Fruit fly (Drosophila melanogaster) whole organism, embryonic: ENCODE results near the gene CG31538.

Source experiments
- ATbp ChIP-seq: fragments of 200-800 bp; sonication (Bioruptor generic); optimal IDR thresholded peaks from 2 replicates; lab custom pipeline; 2017; ENCODE audit warnings: missing biosample characterization, mild to moderate bottlenecking, missing genetic modification characterization, missing genetic modification reagents
- Atf-2 ChIP-seq: fragments of 200-800 bp; sonication (Bioruptor generic); optimal IDR thresholded peaks from 2 replicates; lab custom pipeline; 2016; ENCODE audit warnings: missing biosample characterization, missing genetic modification characterization
- Bgb ChIP-seq: fragments of 200-800 bp; sonication (Bioruptor generic); IDR thresholded peaks from 2 replicates; pipeline ENCODE4 v1.3.6; 2022; ENCODE audit warnings: missing biosample characterization, missing genetic modification characterization; ENCODE audit not compliant: partially characterized antibody
- CG10147 ChIP-seq: fragments of 200-800 bp; sonication (Bioruptor generic); optimal IDR thresholded peaks from 2 replicates; lab custom pipeline; 2019; ENCODE audit warnings: missing biosample characterization, mild to moderate bottlenecking, missing genetic modification characterization, moderate library complexity
- CG11085 ChIP-seq: fragments of 200-800 bp; sonication (Bioruptor generic); IDR thresholded peaks from 2 replicates; pipeline ENCODE4 v1.3.6; 2022; ENCODE audit warnings: missing biosample characterization, missing genetic modification characterization
- CG12659 ChIP-seq: fragments of 200-800 bp; sonication (Bioruptor generic); optimal IDR thresholded peaks from 3 replicates; lab custom pipeline; 2017; ENCODE audit warnings: mild to moderate bottlenecking, missing biosample characterization, missing genetic modification reagents, missing genetic modification characterization
- CG12769 ChIP-seq: fragments of 200-800 bp; sonication (Bioruptor generic); optimal IDR thresholded peaks from 2 replicates; lab custom pipeline; 2019; ENCODE audit warnings: missing biosample characterization, mild to moderate bottlenecking, missing genetic modification characterization, moderate library complexity
- CG13287 ChIP-seq: fragments of 200-800 bp; sonication (Bioruptor generic); IDR thresholded peaks from 2 replicates; pipeline ENCODE4 v1.3.6; 2022; ENCODE audit warnings: missing biosample characterization, missing genetic modification characterization; ENCODE audit not compliant: partially characterized antibody
- CG13424 ChIP-seq: fragments of 200-800 bp; sonication (Bioruptor generic); optimal IDR thresholded peaks from 2 replicates; lab custom pipeline; 2019; ENCODE audit warnings: missing biosample characterization, mild to moderate bottlenecking, missing genetic modification characterization, moderate library complexity
- CG14050 ChIP-seq: fragments of 200-800 bp; sonication (Bioruptor generic); IDR thresholded peaks from 3 replicates; pipeline ENCODE4 v1.3.6; 2022; ENCODE audit warnings: missing biosample characterization, missing genetic modification characterization
- CG15269 ChIP-seq: fragments of 200-800 bp; sonication (Bioruptor generic); optimal IDR thresholded peaks from 2 replicates; lab custom pipeline; 2018; ENCODE audit warnings: missing biosample characterization, mild to moderate bottlenecking, missing genetic modification characterization, moderate library complexity
- CG17359 ChIP-seq: fragments of 200-800 bp; sonication (Bioruptor generic); optimal IDR thresholded peaks from 3 replicates; lab custom pipeline; 2018; ENCODE audit warnings: missing biosample characterization, mild to moderate bottlenecking, missing genetic modification characterization, moderate library complexity
- CG17361 ChIP-seq: fragments of 200-800 bp; sonication (Bioruptor generic); IDR thresholded peaks from 3 replicates; pipeline ENCODE4 v1.3.6; 2022; ENCODE audit warnings: missing biosample characterization, missing genetic modification characterization
- CG2875 ChIP-seq: fragments of 200-800 bp; sonication (Bioruptor generic); optimal IDR thresholded peaks from 2 replicates; lab custom pipeline; 2017; ENCODE audit warnings: missing biosample characterization, mild to moderate bottlenecking, missing genetic modification characterization, missing genetic modification reagents
- CG30431 ChIP-seq: fragments of 200-800 bp; sonication (Bioruptor generic); optimal IDR thresholded peaks from 2 replicates; lab custom pipeline; 2017; ENCODE audit warnings: missing biosample characterization, missing genetic modification characterization
- CG3065 ChIP-seq: fragments of 200-800 bp; sonication (Bioruptor generic); optimal IDR thresholded peaks from 2 replicates; lab custom pipeline; 2016; ENCODE audit warnings: missing biosample characterization, missing genetic modification characterization
- CG31365 ChIP-seq: fragments of 200-800 bp; sonication (Bioruptor generic); optimal IDR thresholded peaks from 2 replicates; lab custom pipeline; 2018; ENCODE audit warnings: missing biosample characterization, mild to moderate bottlenecking, missing genetic modification characterization
- CG32772 ChIP-seq: fragments of 200-800 bp; sonication (Bioruptor generic); IDR thresholded peaks from 2 replicates; pipeline ENCODE4 v1.3.6; 2022; ENCODE audit warnings: missing biosample characterization, missing genetic modification characterization
- CG34376 ChIP-seq: fragments of 200-800 bp; sonication (Bioruptor generic); optimal IDR thresholded peaks from 2 replicates; lab custom pipeline; 2018; ENCODE audit warnings: missing biosample characterization, mild to moderate bottlenecking, missing genetic modification characterization
- CG6854 ChIP-seq: fragments of 200-800 bp; sonication (Bioruptor generic); optimal IDR thresholded peaks from 3 replicates; lab custom pipeline; 2017; ENCODE audit warnings: missing biosample characterization, mild to moderate bottlenecking, missing genetic modification characterization
- CG7372 ChIP-seq: fragments of 200-800 bp; sonication (Bioruptor generic); IDR thresholded peaks from 2 replicates; pipeline ENCODE4 v1.3.6; 2022; ENCODE audit warnings: missing biosample characterization, missing genetic modification characterization
- CG9609 ChIP-seq: fragments of 200-800 bp; sonication (Bioruptor generic); optimal IDR thresholded peaks from 3 replicates; lab custom pipeline; 2016; ENCODE audit warnings: missing biosample characterization, missing genetic modification characterization
- CG9727 ChIP-seq: fragments of 200-800 bp; sonication (Bioruptor generic); optimal IDR thresholded peaks from 3 replicates; lab custom pipeline; 2017; ENCODE audit warnings: missing biosample characterization, mild to moderate bottlenecking, missing genetic modification characterization
- CG9932 ChIP-seq: fragments of 200-800 bp; sonication (Bioruptor generic); IDR thresholded peaks from 2 replicates; pipeline ENCODE4 v1.3.6; 2022; ENCODE audit warnings: missing biosample characterization, missing genetic modification characterization
- D19A ChIP-seq: fragments of 200-800 bp; optimal IDR thresholded peaks from 3 replicates; lab custom pipeline; 2019; ENCODE audit warnings: missing biosample characterization, mild to moderate bottlenecking, missing genetic modification characterization, moderate library complexity
- Dref ChIP-seq: fragments of 200-800 bp; sonication (Bioruptor generic); IDR thresholded peaks from 2 replicates; pipeline ENCODE4 v1.3.6; 2022; ENCODE audit warnings: missing biosample characterization, missing genetic modification characterization
- HLH4C ChIP-seq: fragments of 200-800 bp; sonication (Bioruptor generic); IDR thresholded peaks from 3 replicates; pipeline ENCODE4 v1.3.6; 2022; ENCODE audit warnings: missing biosample characterization, missing genetic modification characterization; ENCODE audit not compliant: partially characterized antibody
- Kr ChIP-seq: fragments of 200-800 bp; sonication (Bioruptor generic); optimal IDR thresholded peaks from 2 replicates; lab custom pipeline; 2017; ENCODE audit warnings: missing biosample characterization, mild to moderate bottlenecking, missing genetic modification characterization
- Nf-YA ChIP-seq: fragments of 200-800 bp; sonication (Bioruptor generic); IDR thresholded peaks from 2 replicates; pipeline ENCODE4 v1.3.6; 2022; ENCODE audit warnings: missing biosample characterization, missing genetic modification characterization
- Sin3A ChIP-seq: fragments of >200 bp; optimal IDR thresholded peaks from 2 replicates; lab custom pipeline; 2018
- Xrp1 ChIP-seq: fragments of 200-800 bp; sonication (Bioruptor generic); IDR thresholded peaks from 2 replicates; pipeline ENCODE4 v1.3.6; 2022; ENCODE audit warnings: missing biosample characterization, missing genetic modification characterization
- ato ChIP-seq: fragments of 200-800 bp; sonication (Bioruptor generic); IDR thresholded peaks from 2 replicates; pipeline ENCODE4 v1.3.6; 2022; ENCODE audit warnings: missing biosample characterization, missing genetic modification characterization; ENCODE audit not compliant: partially characterized antibody
- cad ChIP-seq: fragments of >200 bp; optimal IDR thresholded peaks from 2 replicates; lab custom pipeline; 2017; ENCODE audit warnings: missing biosample characterization, missing genetic modification characterization
- cato ChIP-seq: fragments of 200-800 bp; sonication (Bioruptor generic); optimal IDR thresholded peaks from 2 replicates; lab custom pipeline; 2016; ENCODE audit warnings: missing biosample characterization, missing genetic modification characterization, borderline replicate concordance
- chm ChIP-seq: fragments of 200-800 bp; sonication (Bioruptor generic); IDR thresholded peaks from 2 replicates; pipeline ENCODE4 v1.3.6; 2022; ENCODE audit warnings: missing biosample characterization, missing genetic modification characterization
- crp ChIP-seq, 2 experiments: fragments of 200-800 bp; sonication (Bioruptor generic); optimal IDR thresholded peaks; 2 replicates in 1 of 2; 3 replicates in 1 of 2; lab custom pipeline; 2017; ENCODE audit warnings: missing biosample characterization in 2 of 2, missing genetic modification characterization in 2 of 2, mild to moderate bottlenecking in 1 of 2, moderate library complexity in 1 of 2
- esg ChIP-seq: fragments of 200-800 bp; sonication (Bioruptor generic); conservative IDR thresholded peaks from 2 replicates; pipeline ENCODE4 v1.3.6; 2022; ENCODE audit warnings: missing biosample characterization, missing genetic modification characterization
- grau ChIP-seq: fragments of 200-800 bp; optimal IDR thresholded peaks from 3 replicates; lab custom pipeline; 2019; ENCODE audit warnings: missing biosample characterization, mild to moderate bottlenecking, missing genetic modification characterization, moderate library complexity
- gt ChIP-seq: fragments of 200-800 bp; sonication (Bioruptor generic); IDR thresholded peaks from 2 replicates; pipeline ENCODE4 v1.3.6; 2022; ENCODE audit warnings: missing biosample characterization, missing genetic modification characterization
- her ChIP-seq: fragments of 200-800 bp; sonication (Bioruptor generic); optimal IDR thresholded peaks from 2 replicates; lab custom pipeline; 2016; ENCODE audit warnings: missing biosample characterization, missing genetic modification characterization
- jumu ChIP-seq: fragments of 200-800 bp; sonication (Bioruptor generic); optimal IDR thresholded peaks from 3 replicates; lab custom pipeline; 2016; ENCODE audit warnings: missing biosample characterization, missing genetic modification characterization
- lola ChIP-seq, 3 experiments: fragments of >200 bp in 2 of 3; fragments of 200-800 bp in 1 of 3; sonication (Bioruptor generic) in 1 of 3; optimal IDR thresholded peaks; 2 replicates each; lab custom pipeline; 2017 to 2019; ENCODE audit warnings: missing biosample characterization in 3 of 3, missing genetic modification characterization in 3 of 3, mild to moderate bottlenecking in 1 of 3, moderate library complexity in 1 of 3
- maf-S ChIP-seq: fragments of 200-800 bp; sonication (Bioruptor generic); optimal IDR thresholded peaks from 2 replicates; lab custom pipeline; 2016; ENCODE audit warnings: missing biosample characterization, missing genetic modification characterization
- nmo ChIP-seq: fragments of 200-800 bp; sonication (Bioruptor generic); optimal IDR thresholded peaks from 2 replicates; lab custom pipeline; 2018; ENCODE audit warnings: missing biosample characterization, mild to moderate bottlenecking, missing genetic modification characterization, moderate library complexity
- peb ChIP-seq: fragments of 200-800 bp; sonication (Bioruptor generic); IDR thresholded peaks from 2 replicates; pipeline ENCODE4 v1.3.6; 2022; ENCODE audit warnings: missing biosample characterization, missing genetic modification characterization
- sc ChIP-seq, 3 experiments: fragments of >200 bp in 2 of 3; fragments of 200-800 bp in 1 of 3; sonication (Bioruptor generic) in 1 of 3; optimal IDR thresholded peaks; 2 replicates in 2 of 3; 3 replicates in 1 of 3; lab custom pipeline; 2017; ENCODE audit warnings: mild to moderate bottlenecking in 1 of 3, missing biosample characterization in 1 of 3, missing genetic modification characterization in 1 of 3, missing genetic modification reagents in 1 of 3
- sr ChIP-seq: fragments of 200-800 bp; sonication (Bioruptor generic); IDR thresholded peaks from 3 replicates; pipeline ENCODE4 v1.3.6; 2022; ENCODE audit warnings: missing biosample characterization, missing genetic modification characterization
- tin ChIP-seq: fragments of 200-800 bp; sonication (Bioruptor generic); optimal IDR thresholded peaks from 3 replicates; lab custom pipeline; 2016; ENCODE audit warnings: missing biosample characterization, missing genetic modification characterization
- tna ChIP-seq: fragments of 200-800 bp; sonication (Bioruptor generic); IDR thresholded peaks from 2 replicates; pipeline ENCODE4 v1.3.6; 2022; ENCODE audit warnings: missing biosample characterization, missing genetic modification characterization; ENCODE audit not compliant: partially characterized antibody
- vfl ChIP-seq: fragments of 200-800 bp; sonication (Bioruptor generic); optimal IDR thresholded peaks from 2 replicates; lab custom pipeline; 2016; ENCODE audit warnings: missing biosample characterization, missing genetic modification characterization
- wor ChIP-seq: fragments of 200-800 bp; sonication (Bioruptor generic); IDR thresholded peaks from 2 replicates; pipeline ENCODE4 v1.3.6; 2022; ENCODE audit warnings: missing biosample characterization, missing genetic modification characterization

CG31538 gene

DNA sequence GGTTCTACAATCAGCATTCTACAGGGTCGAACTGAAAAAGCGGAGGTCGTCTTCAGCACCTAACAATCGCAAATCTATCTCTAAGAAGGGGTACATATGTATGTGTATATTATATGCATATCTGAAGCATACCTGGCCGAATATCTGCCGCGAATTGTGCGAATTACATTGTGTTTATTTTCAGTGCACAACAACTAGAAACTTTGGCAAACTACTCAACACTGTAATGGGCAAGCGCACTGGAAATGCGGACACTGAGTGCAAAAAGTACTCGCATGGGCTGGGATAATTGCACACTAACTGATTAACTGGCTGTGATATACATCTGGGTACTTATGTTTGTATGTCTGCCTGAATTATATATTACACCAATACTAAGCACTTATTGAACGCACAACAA lies 6.8 kb downstream of the CG31538 start (continued):
- TF ChIP-seq CG15269, result no peak
- no peak for TF ChIP-seq grau (tag; lab: Kevin White, UChicago)
- TF ChIP-seq CG17361 (GFP tag; lab: Robert Waterston, UW), result peak; percentile 16; the same call in 1 of the 3 replicates
- no peak for TF ChIP-seq CG30431
- TF ChIP-seq sc (optimal IDR thresholded peaks at IDR 0.05; lab: Kevin White, UChicago), result no peak
- no peak for TF ChIP-seq sc (GFP tag; optimal IDR thresholded peaks at IDR 0.05; lab: Kevin White, UChicago)
- no peak for TF ChIP-seq Dref (GFP tag; lab: Robert Waterston, UW)
- no peak for TF ChIP-seq tna
- TF ChIP-seq CG34376 (GFP tag; lab: Kevin White, UChicago), result no peak
- no peak for TF ChIP-seq HLH4C
- no peak for TF ChIP-seq cato
- TF ChIP-seq ATbp (GFP tag; lab: Kevin White, UChicago), result no peak
- TF ChIP-seq CG13424 (tag; lab: Kevin White, UChicago), result no peak
- TF ChIP-seq CG7372 (GFP tag; lab: Robert Waterston, UW), result no peak
- TF ChIP-seq CG32772 (GFP tag; lab: Robert Waterston, UW), result no peak
- TF ChIP-seq CG9727 (GFP tag; lab: Kevin White, UChicago), result no peak
- no peak for TF ChIP-seq CG10147 (GFP tag; lab: Kevin White, UChicago)
- TF ChIP-seq jumu (GFP tag; lab: Kevin White, UChicago), result peak; percentile 9
- TF ChIP-seq CG12769 (tag; lab: Kevin White, UChicago), result peak; percentile 3
- TF ChIP-seq esg, result no peak
- TF ChIP-seq CG12659 (GFP tag; lab: Kevin White, UChicago), result no peak
- no peak for TF ChIP-seq CG31365 (tag; lab: Kevin White, UChicago)
- no peak for TF ChIP-seq Sin3A (lab: Kevin White, UChicago)
- TF ChIP-seq nmo (GFP tag; lab: Kevin White, UChicago), result no peak
- no peak for TF ChIP-seq CG9932 (GFP tag; lab: Robert Waterston, UW)
- no peak for TF ChIP-seq vfl (GFP tag; lab: Kevin White, UChicago)
- no peak for TF ChIP-seq CG9609 (GFP tag; lab: Kevin White, UChicago)
- no peak for TF ChIP-seq cad (GFP tag; lab: Kevin White, UChicago)
- TF ChIP-seq CG11085, result no peak
- TF ChIP-seq CG17359 (tag; lab: Kevin White, UChicago), result no peak
- no peak for TF ChIP-seq Kr (GFP tag; lab: Kevin White, UChicago)
- no peak for TF ChIP-seq Bgb (GFP tag; lab: Robert Waterston, UW)
- peak; percentile 20 for TF ChIP-seq her
- no peak for TF ChIP-seq gt
- no peak for TF ChIP-seq crp (GFP tag; optimal IDR thresholded peaks at IDR 0.05; lab: Kevin White, UChicago)
- no peak for TF ChIP-seq peb (GFP tag; lab: Robert Waterston, UW)
- TF ChIP-seq D19A (tag; lab: Kevin White, UChicago), result no peak
- TF ChIP-seq CG13287 (GFP tag; lab: Robert Waterston, UW), result no peak
- TF ChIP-seq ato (GFP tag; lab: Robert Waterston, UW), result no peak
- no peak for TF ChIP-seq Nf-YA (GFP tag; lab: Robert Waterston, UW)
- no peak for TF ChIP-seq CG2875 (GFP tag; lab: Kevin White, UChicago)
- no peak for TF ChIP-seq CG3065 (GFP tag; lab: Kevin White, UChicago)
- no peak for TF ChIP-seq chm (GFP tag; lab: Robert Waterston, UW)
- TF ChIP-seq CG6854, result no peak
- TF ChIP-seq CG14050 (GFP tag; lab: Robert Waterston, UW), result no peak
- no peak for TF ChIP-seq maf-S
- no peak for TF ChIP-seq sr (GFP tag; lab: Robert Waterston, UW)
- TF ChIP-seq tin (GFP tag; lab: Kevin White, UChicago), result peak; percentile 13
- TF ChIP-seq Atf-2 (GFP tag; lab: Kevin White, UChicago), result no peak
- peak; percentile 60 for TF ChIP-seq Xrp1
- no peak for TF ChIP-seq wor (GFP tag; lab: Robert Waterston, UW)
- no peak for TF ChIP-seq lola (GFP tag; optimal IDR thresholded peaks at IDR 0.05; lab: Kevin White, UChicago)
